Fruit fly (Drosophila melanogaster) whole organism, embryonic: ENCODE data around the gene CG4313.

Experiments used
- CG11723 ChIP-seq: fragments of 200-800 bp; sonication (Bioruptor generic); optimal IDR thresholded peaks from 2 replicates; lab custom pipeline; 2017; ENCODE audit warnings: missing biosample characterization, mild to moderate bottlenecking, missing genetic modification characterization
- CG12219 ChIP-seq: fragments of 200-800 bp; sonication (Bioruptor generic); optimal IDR thresholded peaks from 3 replicates; lab custom pipeline; 2018; ENCODE audit warnings: missing biosample characterization, mild to moderate bottlenecking, missing genetic modification characterization
- CG12236 ChIP-seq: fragments of 200-800 bp; sonication (Bioruptor generic); optimal IDR thresholded peaks from 2 replicates; lab custom pipeline; 2016; ENCODE audit warnings: missing biosample characterization, missing genetic modification characterization
- CG14860 ChIP-seq: fragments of 200-800 bp; sonication (Bioruptor generic); IDR thresholded peaks from 3 replicates; pipeline ENCODE4 v1.3.6; 2022; ENCODE audit warnings: missing biosample characterization, missing genetic modification characterization; ENCODE audit not compliant: partially characterized antibody
- CG15479 ChIP-seq: fragments of 200-800 bp; sonication (Bioruptor generic); optimal IDR thresholded peaks from 3 replicates; lab custom pipeline; 2019; ENCODE audit warnings: missing biosample characterization, mild to moderate bottlenecking, missing genetic modification characterization, moderate library complexity
- CG1647 ChIP-seq: fragments of 200-800 bp; sonication (Bioruptor generic); optimal IDR thresholded peaks from 3 replicates; lab custom pipeline; 2016; ENCODE audit warnings: missing biosample characterization, missing genetic modification characterization
- CG18599 ChIP-seq: fragments of 200-800 bp; sonication (Bioruptor generic); optimal IDR thresholded peaks from 3 replicates; lab custom pipeline; 2017; ENCODE audit warnings: missing biosample characterization, missing genetic modification characterization, mild to moderate bottlenecking, moderate library complexity, missing genetic modification reagents
- CG2199 ChIP-seq: fragments of 200-800 bp; sonication (Bioruptor generic); IDR thresholded peaks from 3 replicates; pipeline ENCODE4 v1.3.6; 2022; ENCODE audit warnings: missing biosample characterization, missing genetic modification characterization
- CG3065 ChIP-seq: fragments of 200-800 bp; sonication (Bioruptor generic); optimal IDR thresholded peaks from 2 replicates; lab custom pipeline; 2016; ENCODE audit warnings: missing biosample characterization, missing genetic modification characterization
- CG31441 ChIP-seq: fragments of 200-800 bp; sonication (Bioruptor generic); IDR thresholded peaks from 2 replicates; pipeline ENCODE4 v1.3.6; 2022; ENCODE audit warnings: missing biosample characterization, missing genetic modification characterization
- CG33213 ChIP-seq: fragments of 200-800 bp; sonication (Bioruptor generic); optimal IDR thresholded peaks from 3 replicates; lab custom pipeline; 2016; ENCODE audit warnings: missing biosample characterization, missing genetic modification characterization
- CG3838 ChIP-seq: fragments of 200-800 bp; sonication (Bioruptor generic); optimal IDR thresholded peaks from 3 replicates; lab custom pipeline; 2016; ENCODE audit warnings: missing biosample characterization, missing genetic modification characterization
- CG4282 ChIP-seq: fragments of 200-800 bp; sonication (Bioruptor generic); optimal IDR thresholded peaks from 2 replicates; lab custom pipeline; 2016; ENCODE audit warnings: missing biosample characterization, missing genetic modification characterization
- CG6689 ChIP-seq: fragments of 200-800 bp; sonication (Bioruptor generic); IDR thresholded peaks from 2 replicates; pipeline ENCODE4 v1.3.6; 2022; ENCODE audit warnings: missing biosample characterization, missing genetic modification characterization
- CG8089 ChIP-seq: fragments of 200-800 bp; sonication (Bioruptor generic); optimal IDR thresholded peaks from 3 replicates; lab custom pipeline; 2016; ENCODE audit warnings: missing biosample characterization, missing genetic modification characterization
- CG8359 ChIP-seq: fragments of 200-800 bp; sonication (Bioruptor generic); optimal IDR thresholded peaks from 2 replicates; lab custom pipeline; 2017; ENCODE audit warnings: missing biosample characterization, mild to moderate bottlenecking, missing genetic modification characterization, borderline replicate concordance
- Chrac-16 ChIP-seq: fragments of 200-800 bp; sonication (Bioruptor generic); optimal IDR thresholded peaks from 3 replicates; lab custom pipeline; 2016; ENCODE audit warnings: missing biosample characterization, missing genetic modification characterization
- Fer1 ChIP-seq: fragments of 200-800 bp; sonication (Bioruptor generic); optimal IDR thresholded peaks from 2 replicates; lab custom pipeline; 2017; ENCODE audit warnings: missing biosample characterization, mild to moderate bottlenecking, missing genetic modification characterization
- Fer2 ChIP-seq: fragments of 200-800 bp; sonication (Bioruptor generic); optimal IDR thresholded peaks from 2 replicates; lab custom pipeline; 2018; ENCODE audit warnings: missing biosample characterization, mild to moderate bottlenecking, missing genetic modification characterization, moderate library complexity
- H2.0 ChIP-seq: fragments of 200-800 bp; sonication (Bioruptor generic); IDR thresholded peaks from 2 replicates; pipeline ENCODE4 v1.3.6; 2022; ENCODE audit warnings: missing biosample characterization, missing genetic modification characterization
- Jarid2 ChIP-seq: fragments of 200-800 bp; sonication (Bioruptor generic); optimal IDR thresholded peaks from 3 replicates; lab custom pipeline; 2017; ENCODE audit warnings: mild to moderate bottlenecking, missing biosample characterization, missing genetic modification reagents, missing genetic modification characterization
- NfI ChIP-seq: fragments of 200-800 bp; sonication (Bioruptor generic); optimal IDR thresholded peaks from 3 replicates; lab custom pipeline; 2018; ENCODE audit warnings: missing biosample characterization, mild to moderate bottlenecking, missing genetic modification characterization, moderate library complexity
- Oaz ChIP-seq: fragments of 200-800 bp; sonication (Bioruptor generic); IDR thresholded peaks from 2 replicates; pipeline ENCODE4 v1.3.6; 2022; ENCODE audit warnings: missing biosample characterization, missing genetic modification characterization
- Ravus ChIP-seq: fragments of 200-800 bp; sonication (Bioruptor generic); IDR thresholded peaks from 2 replicates; pipeline ENCODE4 v1.3.6; 2022; ENCODE audit warnings: missing biosample characterization, missing genetic modification characterization
- Spps ChIP-seq: fragments of 200-800 bp; sonication (Bioruptor generic); optimal IDR thresholded peaks from 2 replicates; lab custom pipeline; 2018; ENCODE audit warnings: missing biosample characterization, mild to moderate bottlenecking, missing genetic modification characterization
- Usf ChIP-seq: fragments of 200-800 bp; sonication (Bioruptor generic); optimal IDR thresholded peaks from 2 replicates; lab custom pipeline; 2017; ENCODE audit warnings: missing genotype, missing biosample characterization, missing genetic modification characterization
- YL-1 ChIP-seq: fragments of 200-800 bp; sonication (Bioruptor generic); optimal IDR thresholded peaks from 3 replicates; lab custom pipeline; 2017; ENCODE audit warnings: missing biosample characterization, mild to moderate bottlenecking, missing genetic modification characterization
- al ChIP-seq: fragments of 200-800 bp; sonication (Bioruptor generic); IDR thresholded peaks from 2 replicates; pipeline ENCODE4 v1.3.6; 2022; ENCODE audit warnings: missing biosample characterization, missing genetic modification characterization
- aop ChIP-seq: fragments of 200-800 bp; sonication (Bioruptor generic); IDR thresholded peaks from 2 replicates; pipeline ENCODE4 v1.3.6; 2022; ENCODE audit warnings: missing biosample characterization, missing genetic modification characterization
- ash1 ChIP-seq: fragments of 200-800 bp; sonication (Bioruptor generic); optimal IDR thresholded peaks from 2 replicates; lab custom pipeline; 2018; ENCODE audit warnings: missing biosample characterization, mild to moderate bottlenecking, missing genetic modification characterization
- az2 ChIP-seq: fragments of 200-800 bp; sonication (Bioruptor generic); optimal IDR thresholded peaks from 3 replicates; lab custom pipeline; 2016; ENCODE audit warnings: missing biosample characterization, missing genetic modification characterization
- cad ChIP-seq: fragments of >200 bp; optimal IDR thresholded peaks from 2 replicates; lab custom pipeline; 2017; ENCODE audit warnings: missing biosample characterization, missing genetic modification characterization
- crp ChIP-seq, 2 experiments: fragments of 200-800 bp; sonication (Bioruptor generic); optimal IDR thresholded peaks; 2 replicates in 1 of 2; 3 replicates in 1 of 2; lab custom pipeline; 2017; ENCODE audit warnings: missing biosample characterization in 2 of 2, missing genetic modification characterization in 2 of 2, mild to moderate bottlenecking in 1 of 2, moderate library complexity in 1 of 2
- dati ChIP-seq: fragments of 200-800 bp; sonication (Bioruptor generic); IDR thresholded peaks from 2 replicates; pipeline ENCODE4 v1.3.6; 2022; ENCODE audit warnings: missing biosample characterization, missing genetic modification characterization
- dysf ChIP-seq: fragments of 200-800 bp; sonication (Bioruptor generic); IDR thresholded peaks from 3 replicates; pipeline ENCODE4 v1.3.6; 2022; ENCODE audit warnings: missing biosample characterization, missing genetic modification characterization
- emc ChIP-seq: fragments of 200-800 bp; sonication (Bioruptor generic); optimal IDR thresholded peaks from 2 replicates; lab custom pipeline; 2016; ENCODE audit warnings: missing biosample characterization, missing genetic modification characterization
- fd64A ChIP-seq: fragments of 200-800 bp; sonication (Bioruptor generic); optimal IDR thresholded peaks from 3 replicates; lab custom pipeline; 2018; ENCODE audit warnings: missing biosample characterization, mild to moderate bottlenecking, missing genetic modification characterization
- gt ChIP-seq: fragments of 200-800 bp; sonication (Bioruptor generic); IDR thresholded peaks from 2 replicates; pipeline ENCODE4 v1.3.6; 2022; ENCODE audit warnings: missing biosample characterization, missing genetic modification characterization
- insv ChIP-seq, 2 experiments: fragments of 200-800 bp; sonication (Bioruptor generic); optimal IDR thresholded peaks; 3 replicates each; lab custom pipeline; 2016 to 2018; ENCODE audit warnings: missing biosample characterization in 2 of 2, missing genetic modification characterization in 2 of 2
- mirr ChIP-seq: fragments of 200-800 bp; sonication (Bioruptor generic); optimal IDR thresholded peaks from 3 replicates; lab custom pipeline; 2018; ENCODE audit warnings: missing biosample characterization, mild to moderate bottlenecking, missing genetic modification characterization
- mld ChIP-seq: fragments of 200-800 bp; sonication (Bioruptor generic); IDR thresholded peaks from 3 replicates; pipeline ENCODE4 v1.3.6; 2022; ENCODE audit warnings: missing biosample characterization, missing genetic modification characterization; ENCODE audit not compliant: partially characterized antibody
- nerfin-1 ChIP-seq: fragments of 200-800 bp; sonication (Bioruptor generic); optimal IDR thresholded peaks from 3 replicates; lab custom pipeline; 2019; ENCODE audit warnings: missing biosample characterization, mild to moderate bottlenecking, missing genetic modification characterization, moderate library complexity
- pfk ChIP-seq: fragments of 200-800 bp; sonication (Bioruptor generic); optimal IDR thresholded peaks from 2 replicates; lab custom pipeline; 2018; ENCODE audit warnings: missing biosample characterization, mild to moderate bottlenecking, missing genetic modification characterization, moderate library complexity
- pros ChIP-seq: fragments of 200-800 bp; sonication (Bioruptor generic); optimal IDR thresholded peaks from 3 replicates; lab custom pipeline; 2019; ENCODE audit warnings: missing biosample characterization, mild to moderate bottlenecking, missing genetic modification characterization, moderate library complexity
- psq ChIP-seq: fragments of 200-800 bp; sonication (Bioruptor generic); optimal IDR thresholded peaks from 2 replicates; lab custom pipeline; 2017; ENCODE audit warnings: missing biosample characterization, missing genetic modification characterization
- sens-2 ChIP-seq: fragments of 200-800 bp; sonication (Bioruptor generic); IDR thresholded peaks from 2 replicates; pipeline ENCODE4 v1.3.6; 2022; ENCODE audit warnings: missing biosample characterization, missing genetic modification characterization
- sna ChIP-seq: fragments of 200-800 bp; sonication (Bioruptor generic); IDR thresholded peaks from 2 replicates; pipeline ENCODE4 v1.3.6; 2022; ENCODE audit warnings: missing biosample characterization, missing genetic modification characterization; ENCODE audit not compliant: partially characterized antibody
- stc ChIP-seq: fragments of 200-800 bp; sonication (Bioruptor generic); IDR thresholded peaks from 2 replicates; pipeline ENCODE4 v1.3.6; 2022; ENCODE audit warnings: missing biosample characterization, missing genetic modification characterization
- unc-4 ChIP-seq: fragments of 200-800 bp; sonication (Bioruptor generic); IDR thresholded peaks from 2 replicates; pipeline ENCODE4 v1.3.6; 2022; ENCODE audit warnings: missing biosample characterization, missing genetic modification characterization; ENCODE audit not compliant: partially characterized antibody
- vfl ChIP-seq: fragments of 200-800 bp; sonication (Bioruptor generic); optimal IDR thresholded peaks from 2 replicates; lab custom pipeline; 2016; ENCODE audit warnings: missing biosample characterization, missing genetic modification characterization

Gene CG4313

DNA sequence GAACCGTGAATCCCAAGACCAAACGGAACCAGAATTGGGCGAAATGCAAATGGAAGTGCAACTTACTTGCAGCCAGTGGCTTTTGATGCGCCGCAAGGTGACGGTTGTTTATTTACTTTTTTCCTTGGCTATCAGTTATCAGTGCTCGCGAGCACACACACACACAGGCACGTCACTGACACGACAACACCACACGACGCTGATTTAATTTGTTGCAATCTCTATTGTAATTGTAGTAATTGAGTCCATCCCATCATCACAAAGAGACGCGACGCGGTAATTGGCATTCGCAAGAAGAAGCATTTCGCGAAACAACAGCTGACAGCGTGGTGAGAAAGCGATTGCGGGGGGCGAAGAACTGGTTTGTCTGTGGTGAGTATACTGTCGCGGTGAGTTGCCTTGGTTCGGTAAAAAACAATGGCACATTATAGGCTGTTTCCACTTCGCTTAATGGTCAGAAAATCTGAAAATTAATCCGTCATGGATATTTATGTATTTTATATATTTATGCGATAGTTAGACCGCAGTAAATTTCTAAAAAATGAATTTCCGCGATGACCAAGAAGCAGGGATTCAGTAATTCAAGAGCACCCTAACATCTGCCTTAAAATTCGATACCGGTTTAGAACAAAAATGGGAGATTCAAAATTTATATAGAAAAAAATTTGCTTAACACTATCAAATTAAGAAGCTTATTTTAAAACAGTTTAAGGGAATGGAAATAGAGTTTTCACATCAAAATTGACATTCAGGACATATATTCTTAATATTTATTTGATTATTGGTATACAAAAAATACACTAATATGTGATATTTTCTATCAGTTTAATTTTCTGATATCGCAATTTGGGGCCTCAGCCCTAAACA is 546 bp downstream of the CG4313 start, which contains the start of the genes Actn and usp (continued):
- TF ChIP-seq CG3838 (no peak), CG3065 (no peak), gt (GFP tag; lab: Robert Waterston, UW) (no peak), CG2199 (no peak), CG15479 (peak; percentile 16), cad (GFP tag; lab: Kevin White, UChicago) (no peak), CG18599 (peak; percentile 3), CG6689 (GFP tag; lab: Robert Waterston, UW) (no peak), Jarid2 (GFP tag; lab: Kevin White, UChicago) (no peak), crp (GFP tag; optimal IDR thresholded peaks at IDR 0.05; lab: Kevin White, UChicago) (peak in 1 of 2 experiments; percentile 82), unc-4 (GFP tag; lab: Robert Waterston, UW) (peak; percentile 45), CG12219 (GFP tag; lab: Kevin White, UChicago) (no peak), CG31441 (GFP tag; lab: Robert Waterston, UW) (peak; percentile 50), stc (GFP tag; lab: Robert Waterston, UW) (no peak), mld (GFP tag; lab: Robert Waterston, UW) (no peak), CG33213 (GFP tag; lab: Kevin White, UChicago) (peak; percentile 18), Ravus (GFP tag; lab: Robert Waterston, UW) (no peak), CG11723 (no peak), CG12236 (GFP tag; lab: Kevin White, UChicago) (no peak), ash1 (no peak), psq (GFP tag; lab: Kevin White, UChicago) (no peak), CG8359 (GFP tag; lab: Kevin White, UChicago) (no peak), az2 (no peak), CG4282 (no peak), CG14860 (GFP tag; lab: Robert Waterston, UW) (no peak), vfl (GFP tag; lab: Kevin White, UChicago) (no peak), NfI (GFP tag; lab: Kevin White, UChicago) (no peak), fd64A (no peak), Spps (tag; lab: Kevin White, UChicago) (no peak), YL-1 (no peak), dysf (GFP tag; lab: Robert Waterston, UW) (no peak), CG8089 (no peak), Fer1 (GFP tag; lab: Kevin White, UChicago) (no peak), Usf (GFP tag; lab: Kevin White, UChicago) (no peak), pfk (no peak), Chrac-16 (GFP tag; lab: Kevin White, UChicago) (peak; percentile 2), sens-2 (GFP tag; lab: Robert Waterston, UW) (no peak), pros (GFP tag; lab: Kevin White, UChicago) (no peak), dati (GFP tag; lab: Robert Waterston, UW) (no peak), H2.0 (GFP tag; lab: Robert Waterston, UW) (no peak), mirr (GFP tag; lab: Kevin White, UChicago) (peak; percentile 2), nerfin-1 (tag; lab: Kevin White, UChicago) (no peak), CG1647 (GFP tag; lab: Kevin White, UChicago) (no peak), Oaz (GFP tag; lab: Robert Waterston, UW) (no peak), sna (GFP tag; lab: Robert Waterston, UW) (no peak), insv (GFP tag; optimal IDR thresholded peaks at IDR 0.05; lab: Kevin White, UChicago) (no peak), emc (no peak), Fer2 (tag; lab: Kevin White, UChicago) (no peak), aop (GFP tag; lab: Robert Waterston, UW) (no peak), al (no peak)
